Fruit fly (Drosophila melanogaster) whole organism, embryonic: ENCODE results near the gene CRIF.

Source experiments
- CG11695 ChIP-seq: fragments of 200-800 bp; sonication (Bioruptor generic); IDR thresholded peaks from 3 replicates; pipeline ENCODE4 v1.3.6; 2022; ENCODE audit warnings: missing biosample characterization, missing genetic modification characterization
- CG12071 ChIP-seq: fragments of 200-800 bp; sonication (Bioruptor generic); optimal IDR thresholded peaks from 3 replicates; lab custom pipeline; 2018; ENCODE audit warnings: missing biosample characterization, mild to moderate bottlenecking, missing genetic modification characterization

dm6 chr3L:21558176-21558871, 10.4 kb downstream of the CRIF start, which contains the start of gene CG7173:
- no peak for TF ChIP-seq CG11695 (GFP tag; lab: Robert Waterston, UW)
- no peak for TF ChIP-seq CG12071 (GFP tag; lab: Kevin White, UChicago)
